Fruit fly (Drosophila melanogaster): ENCODE results near the gene CG3916.

Gene CG3916

dm6 chr3R:12229113-12229512, at the start of gene CG3916:
Gene CG3916, plus strand, starts transcription at chr3R:12229413.
- TF ChIP-seq CG8478 (optimal IDR thresholded peaks at IDR 0.05) (no peak), CTCF (optimal IDR thresholded peaks at IDR 0.05) (no peak)

dm6 chr3R:12185615-12186014, 43.6 kb upstream of the CG3916 start:
- TF ChIP-seq CG8478 (optimal IDR thresholded peaks at IDR 0.05) (no peak), CTCF (optimal IDR thresholded peaks at IDR 0.05) (no peak)

- TF ChIP-seq CTCF (optimal IDR thresholded peaks at IDR 0.05) (no peak), CG8478 (optimal IDR thresholded peaks at IDR 0.05) (no peak)
Observed at dm6 chr3R:12194911-12195310, 34.3 kb upstream of the CG3916 start, which contains the start of the genes eIF3d2 and CG43450. Gene eIF3d2, minus strand, starts transcription at chr3R:12195011. Gene CG43450, plus strand, starts transcription at chr3R:12195294.

- no peak for TF ChIP-seq CG8478 (optimal IDR thresholded peaks at IDR 0.05)
- TF ChIP-seq CTCF (optimal IDR thresholded peaks at IDR 0.05): no peak
Observed at dm6 chr3R:12196100-12196499, 33.1 kb upstream of the CG3916 start.

DNA sequence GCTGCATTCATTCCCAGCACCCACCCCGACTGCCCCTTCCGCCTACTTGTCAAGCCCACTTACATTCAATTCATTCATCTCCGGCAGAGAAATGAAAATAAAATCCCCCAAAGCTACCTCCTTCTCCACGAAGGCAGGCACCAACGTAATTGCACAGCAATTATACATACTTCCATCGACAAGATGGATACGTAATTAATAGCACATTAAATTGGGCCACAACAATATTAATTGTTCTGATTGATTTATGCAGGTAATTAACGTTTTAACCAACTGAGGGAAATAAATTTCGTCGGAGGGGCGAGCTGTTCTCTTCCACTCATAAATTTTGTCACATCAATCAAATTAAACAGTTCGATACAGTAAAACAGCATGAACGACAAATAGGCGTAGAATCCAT, 31.6 kb upstream of the CG3916 start, which contains the start of gene Adk1:
Gene Adk1, plus strand, starts transcription at position 301 of the 400 bp plus-strand sequence.
- no peak for TF ChIP-seq CG8478 (optimal IDR thresholded peaks at IDR 0.05)
- TF ChIP-seq CTCF (optimal IDR thresholded peaks at IDR 0.05): no peak

dm6 chr3R:12210260-12210659, 19.0 kb upstream of the CG3916 start, which contains the start of gene CG4830:
Gene CG4830, minus strand, starts transcription at chr3R:12210360.
- TF ChIP-seq CTCF (optimal IDR thresholded peaks at IDR 0.05) (no peak), CG8478 (optimal IDR thresholded peaks at IDR 0.05) (no peak)

dm6 chr3R:12211552-12211951, 17.7 kb upstream of the CG3916 start:
- no peak for TF ChIP-seq CG8478 (optimal IDR thresholded peaks at IDR 0.05)
- no peak for TF ChIP-seq CTCF (optimal IDR thresholded peaks at IDR 0.05)

dm6 chr3R:12214201-12214600, 15.0 kb upstream of the CG3916 start, which contains the start of gene CG14742:
Gene CG14742, plus strand, starts transcription at chr3R:12214501.
- TF ChIP-seq CTCF (optimal IDR thresholded peaks at IDR 0.05) (no peak), CG8478 (optimal IDR thresholded peaks at IDR 0.05) (no peak)

DNA sequence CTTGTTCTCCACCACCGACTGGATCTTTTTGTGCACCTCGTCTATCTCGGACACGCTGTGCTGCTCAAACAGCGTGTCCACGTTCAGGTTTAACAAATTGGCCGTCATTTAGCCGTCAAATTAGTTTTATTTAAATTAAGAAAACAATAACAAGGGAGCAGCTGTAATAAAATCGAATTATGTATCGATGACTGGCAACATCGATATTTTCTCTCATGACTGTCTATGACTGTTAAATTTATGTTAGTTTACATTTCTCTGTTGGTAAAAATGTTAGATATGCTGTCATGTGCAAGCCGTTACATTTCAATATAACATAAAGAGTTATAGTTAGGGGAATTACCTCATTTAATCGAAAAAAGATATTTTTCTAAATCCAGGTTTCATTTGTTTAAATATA, 9.7 kb upstream of the CG3916 start, which contains the start of gene Cog1:
Gene Cog1, minus strand, starts transcription at position 190 of the 400 bp plus-strand sequence.
- TF ChIP-seq CTCF (optimal IDR thresholded peaks at IDR 0.05): no peak
- no peak for TF ChIP-seq CG8478 (optimal IDR thresholded peaks at IDR 0.05)

dm6 chr3R:12221366-12221916, 7.8 kb upstream of the CG3916 start, which contains the start of gene CG4860:
Gene CG4860, minus strand, starts transcription at chr3R:12221464.
- no peak for TF ChIP-seq CG8478 (optimal IDR thresholded peaks at IDR 0.05)
- TF ChIP-seq CTCF (optimal IDR thresholded peaks at IDR 0.05): no peak

- TF ChIP-seq CG8478 (optimal IDR thresholded peaks at IDR 0.05): no peak
- TF ChIP-seq CTCF (optimal IDR thresholded peaks at IDR 0.05): peak; percentile 86 to 91
Observed at dm6 chr3R:12222093-12222492, 7.1 kb upstream of the CG3916 start, which contains the start of gene Rsbp15. Gene Rsbp15, plus strand, starts transcription at chr3R:12222387.

DNA sequence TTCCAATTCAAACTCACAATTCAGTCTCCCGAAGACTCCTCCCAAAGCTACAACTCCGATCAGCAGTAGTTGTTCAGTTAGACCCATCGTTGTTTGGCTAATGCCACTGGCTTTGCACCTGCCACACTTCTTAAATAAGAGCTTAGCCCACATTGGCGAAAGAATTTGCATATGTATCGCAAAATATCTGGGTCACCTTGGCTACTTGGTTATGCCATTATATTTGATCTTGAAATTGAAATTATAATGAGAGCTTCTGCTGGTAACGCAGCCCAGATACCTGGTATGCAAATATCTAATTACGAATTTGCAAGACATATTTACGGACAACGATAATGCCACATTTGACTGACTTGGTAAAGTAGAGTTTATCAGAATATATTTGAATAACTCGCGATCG, 4.3 kb upstream of the CG3916 start, which contains the start of gene CG17404:
Gene CG17404, minus strand, starts transcription at position 101 of the 400 bp plus-strand sequence.
- TF ChIP-seq CG8478 (optimal IDR thresholded peaks at IDR 0.05) (no peak), CTCF (optimal IDR thresholded peaks at IDR 0.05) (no peak)

DNA sequence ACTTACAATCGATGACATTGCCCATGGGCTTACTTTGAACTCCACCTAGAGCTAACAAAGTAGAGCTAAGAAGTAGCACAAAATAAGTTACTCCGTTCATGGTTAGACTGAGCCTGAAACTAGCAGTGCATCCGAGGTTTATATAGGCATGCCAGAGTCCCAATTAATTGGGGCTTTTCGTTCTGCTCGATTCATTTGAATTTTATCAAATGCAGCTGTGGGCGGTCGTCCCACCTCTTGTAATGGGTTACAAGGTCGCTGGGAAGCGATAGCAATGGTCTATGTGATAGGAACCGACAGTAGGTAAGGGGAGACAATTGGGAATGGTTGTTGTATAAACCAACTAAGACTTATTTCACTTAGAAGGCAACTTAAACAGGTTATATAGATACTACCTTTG, 3.0 kb upstream of the CG3916 start, which contains the start of gene CG12256:
Gene CG12256, minus strand, starts transcription at position 101 of the 400 bp plus-strand sequence.
- no peak for TF ChIP-seq CG8478 (optimal IDR thresholded peaks at IDR 0.05)
- no peak for TF ChIP-seq CTCF (optimal IDR thresholded peaks at IDR 0.05)

DNA sequence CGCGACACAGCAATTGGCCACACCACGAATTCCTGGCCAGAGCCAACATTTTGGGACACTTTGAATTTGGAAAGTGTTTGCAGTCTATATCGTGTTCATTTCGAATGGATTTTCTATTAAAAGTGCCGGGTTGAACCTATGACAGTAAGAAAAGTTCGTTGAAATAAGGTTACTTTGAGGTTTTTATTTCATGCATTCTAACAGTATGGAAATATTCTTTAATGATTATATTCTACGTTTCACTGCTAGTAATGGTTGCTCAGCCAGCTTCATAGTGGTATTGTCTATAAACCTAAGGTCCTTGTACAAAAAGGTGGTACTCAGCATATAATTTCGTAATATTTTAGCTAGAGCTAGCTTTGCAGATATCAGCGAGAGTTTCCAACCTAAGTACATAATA, 3.4 kb downstream of the CG3916 start, which contains the start of gene Pglym87:
Gene Pglym87, minus strand, starts transcription at position 101 of the 400 bp plus-strand sequence.
- TF ChIP-seq CTCF (optimal IDR thresholded peaks at IDR 0.05) (no peak), CG8478 (optimal IDR thresholded peaks at IDR 0.05) (no peak)

DNA sequence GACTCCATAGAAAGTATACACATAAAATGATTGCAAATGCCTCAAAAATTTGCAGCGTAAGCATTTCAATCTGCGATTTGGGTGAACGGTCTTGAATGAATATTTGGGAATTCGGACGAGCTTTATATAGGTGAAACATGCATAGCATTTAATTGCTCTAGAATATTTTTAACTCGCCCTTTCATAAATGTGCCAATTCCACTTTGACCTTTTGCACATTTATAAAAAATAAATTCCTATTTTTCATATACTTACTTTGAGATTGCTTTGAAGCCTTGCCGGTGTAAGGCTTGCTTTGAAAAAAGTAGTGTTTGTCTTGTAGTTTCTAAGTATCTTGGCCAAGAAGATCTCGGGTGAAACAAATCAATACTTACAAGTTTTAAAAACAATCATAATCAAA, 5.4 kb downstream of the CG3916 start, which contains the start of gene Cyp313a5:
Gene Cyp313a5, minus strand, starts transcription at position 101 of the 400 bp plus-strand sequence.
- TF ChIP-seq CTCF (optimal IDR thresholded peaks at IDR 0.05) (no peak), CG8478 (optimal IDR thresholded peaks at IDR 0.05) (no peak)

DNA sequence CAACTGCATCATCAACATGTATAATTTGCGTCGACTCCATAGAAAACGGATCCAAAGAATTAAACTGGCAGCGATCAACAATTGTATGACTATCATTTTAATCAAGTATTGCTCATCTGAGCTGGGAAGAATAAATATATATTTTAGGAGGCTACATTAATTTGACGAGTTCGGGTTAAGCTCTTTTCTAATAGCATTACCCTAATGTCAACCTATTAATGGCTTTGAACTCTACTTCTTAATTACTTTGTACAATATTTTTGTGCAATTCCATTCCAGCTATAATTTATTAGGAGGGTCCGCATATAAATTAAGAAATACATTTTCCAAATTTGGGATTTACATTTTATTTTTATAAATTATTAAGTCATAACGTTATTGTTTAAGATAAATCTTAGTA, 7.6 kb downstream of the CG3916 start, which contains the start of gene Cyp313a2:
Gene Cyp313a2, minus strand, starts transcription at position 101 of the 400 bp plus-strand sequence.
- TF ChIP-seq CG8478 (optimal IDR thresholded peaks at IDR 0.05): no peak
- no peak for TF ChIP-seq CTCF (optimal IDR thresholded peaks at IDR 0.05)
